Worm (Caenorhabditis elegans): ENCODE results near the gene Y37E11B.10.

- TF ChIP-seq tbp1 (GFP tag; optimal IDR thresholded peaks at IDR 0.05): no peak
- TF ChIP-seq him-1 (tag; optimal IDR thresholded peaks at IDR 0.05): no peak
- no peak for TF ChIP-seq let-526 (GFP tag; IDR thresholded peaks at IDR 0.05)
- TF ChIP-seq ceh-100 (GFP tag; IDR thresholded peaks at IDR 0.05): no peak
- no peak for TF ChIP-seq mxl-1 (tag; optimal IDR thresholded peaks at IDR 0.05)
- TF ChIP-seq ceh-27 (GFP tag; optimal IDR thresholded peaks at IDR 0.05): no peak
Measured at ce11 chrIV:3606285-3606834, at the start of gene Y37E11B.10, which contains the start of gene kgb-2.

All from whole organism, young adult.